Worm (Caenorhabditis elegans): Measurements from ENCODE around the gene ZK616.5.

DNA sequence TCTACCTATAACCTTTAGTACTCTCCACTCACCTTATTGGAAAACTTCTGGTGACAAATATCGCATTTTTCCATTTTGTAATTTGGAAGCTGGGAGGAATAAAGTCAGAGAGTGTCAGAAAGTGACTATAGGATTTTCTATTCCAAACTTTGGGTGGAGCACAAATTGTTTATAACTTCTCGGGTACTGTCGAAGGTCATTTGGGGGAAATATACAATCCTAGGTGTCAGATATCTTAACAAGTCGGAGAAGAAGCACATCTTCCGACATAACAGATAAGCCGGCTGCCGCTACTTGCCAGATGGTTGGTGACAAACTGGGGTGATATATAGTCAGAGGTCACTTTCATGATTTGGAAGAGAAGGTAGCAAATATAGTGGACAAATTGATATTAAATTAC lies 27.4 kb downstream of the ZK616.5 start, which contains the start of gene ehn-3:
- no peak for TF ChIP-seq fos-1 (tag; optimal IDR thresholded peaks at IDR 0.05)
- no peak for TF ChIP-seq dsc-1 (tag; optimal IDR thresholded peaks at IDR 0.05)
- TF ChIP-seq lsy-2 (tag; optimal IDR thresholded peaks at IDR 0.05) = no peak
- TF ChIP-seq mdl-1 (tag; optimal IDR thresholded peaks at IDR 0.05) = no peak
- no peak for TF ChIP-seq nhr-20 (tag; optimal IDR thresholded peaks at IDR 0.05)
- TF ChIP-seq lin-39 (tag; optimal IDR thresholded peaks at IDR 0.05) = no peak
- no peak for TF ChIP-seq nhr-77 (tag; optimal IDR thresholded peaks at IDR 0.05)
- TF ChIP-seq unc-130 (tag; optimal IDR thresholded peaks at IDR 0.05) = no peak
- TF ChIP-seq aly-2 (tag; optimal IDR thresholded peaks at IDR 0.05) = no peak
- TF ChIP-seq unc-62 (GFP tag; optimal IDR thresholded peaks at IDR 0.05) = no peak
- TF ChIP-seq nhr-11 (tag; optimal IDR thresholded peaks at IDR 0.05) = no peak
- TF ChIP-seq sptf-1 (tag; optimal IDR thresholded peaks at IDR 0.05) = no peak
- TF ChIP-seq ces-1 (GFP tag; optimal IDR thresholded peaks at IDR 0.05) = no peak
- no peak for TF ChIP-seq F16B12.6 (tag; optimal IDR thresholded peaks at IDR 0.05)
